Fruit fly (Drosophila melanogaster) whole organism: ENCODE results near the gene CG1161.

Experiments used
- CG8478 ChIP-seq: fragments of >200 bp; optimal IDR thresholded peaks from 2 replicates; lab custom pipeline; 2018; ENCODE audit warnings: inconsistent platforms
- EcR ChIP-seq, 2 experiments: fragments of >200 bp; optimal IDR thresholded peaks; 2 replicates each; lab custom pipeline; 2017; ENCODE audit warnings: missing biosample characterization in 2 of 2, missing genetic modification characterization in 2 of 2, missing genetic modification reagents in 2 of 2
- pan ChIP-seq: fragments of >200 bp; optimal IDR thresholded peaks from 2 replicates; lab custom pipeline; 2017

DNA sequence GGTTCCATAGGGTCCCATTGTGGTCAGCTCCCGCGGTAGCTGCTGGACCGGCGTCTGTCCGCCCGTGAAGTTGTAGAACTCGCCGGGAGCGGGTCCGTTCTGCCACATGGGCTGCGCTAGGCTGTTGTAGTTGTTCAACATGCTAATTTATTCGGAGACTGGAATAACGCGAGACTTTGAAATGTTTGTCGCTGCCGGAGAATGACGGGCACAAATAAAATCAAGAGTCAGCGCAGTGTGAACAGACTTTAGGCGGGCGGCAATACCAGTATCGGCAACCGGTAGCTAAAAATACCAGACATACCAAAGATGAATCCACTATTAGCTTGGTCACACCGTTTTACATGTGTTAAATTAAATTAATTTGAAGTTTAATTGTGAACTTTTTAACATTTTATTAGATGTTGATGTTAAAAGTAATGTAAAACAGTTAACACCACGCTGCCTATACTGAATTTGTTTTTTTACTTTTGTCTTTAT lies 3.1 kb downstream of the CG1161 start, which contains the start of gene Prosbeta7:
- TF ChIP-seq EcR (GFP tag; optimal IDR thresholded peaks at IDR 0.05; lab: Kevin White, UChicago): no peak
- no peak for TF ChIP-seq pan (lab: Kevin White, UChicago)
- TF ChIP-seq CG8478 (lab: Kevin White, UChicago): no peak
